Worm (Caenorhabditis elegans) whole organism, mixed stage, embryonic: ENCODE measurements around the gene srx-76.

Experiments
- M03D4.4 ChIP-seq: sonication (generic microtip); optimal IDR thresholded peaks from 2 replicates; lab custom pipeline; 2017; ENCODE audit warnings: mild to moderate bottlenecking, missing genetic modification characterization, missing compliant biosample characterization
- bed-3 ChIP-seq: fragments of 200-800 bp; sonication (Bioruptor generic); optimal IDR thresholded peaks from 3 replicates; lab custom pipeline; 2018; ENCODE audit warnings: mild to moderate bottlenecking, missing genetic modification characterization, moderate library complexity, missing compliant biosample characterization
- blmp-1 ChIP-seq: fragments of 150-350 bp; optimal IDR thresholded peaks from 2 replicates; lab custom pipeline; 2014; ENCODE audit warnings: missing biosample characterization, missing genetic modification characterization
- ceh-39 ChIP-seq: fragments of 150-350 bp; optimal IDR thresholded peaks from 2 replicates; lab custom pipeline; 2014; ENCODE audit warnings: missing biosample characterization, missing genetic modification characterization
- ceh-43 ChIP-seq: fragments of 200-800 bp; sonication (Bioruptor generic); optimal IDR thresholded peaks from 2 replicates; lab custom pipeline; 2018; ENCODE audit warnings: mild to moderate bottlenecking, missing genetic modification characterization, moderate library complexity, missing compliant biosample characterization
- cnd-1 ChIP-seq: fragments of 200-800 bp; sonication (Bioruptor generic); optimal IDR thresholded peaks from 2 replicates; lab custom pipeline; 2018; ENCODE audit warnings: mild to moderate bottlenecking, missing genetic modification characterization, missing compliant biosample characterization
- elt-1 ChIP-seq: sonication (generic microtip); optimal IDR thresholded peaks from 2 replicates; lab custom pipeline; 2017; ENCODE audit warnings: missing genetic modification characterization, mild to moderate bottlenecking, missing compliant biosample characterization, antibody characterized with exemption, moderate library complexity, borderline replicate concordance; ENCODE audit not compliant: insufficient read depth
- elt-3 ChIP-seq: fragments of 150-350 bp; optimal IDR thresholded peaks from 2 replicates; lab custom pipeline; 2014; ENCODE audit warnings: missing biosample characterization, missing genetic modification characterization
- ham-2 ChIP-seq: fragments of 200-800 bp; sonication (Bioruptor generic); optimal IDR thresholded peaks from 2 replicates; lab custom pipeline; 2018; ENCODE audit warnings: mild to moderate bottlenecking, missing genetic modification characterization, missing compliant biosample characterization
- hlh-1 ChIP-seq: fragments of 150-350 bp; optimal IDR thresholded peaks from 2 replicates; lab custom pipeline; 2014; ENCODE audit warnings: missing biosample characterization, missing genetic modification reagents, missing genetic modification characterization
- lin-13 ChIP-seq: fragments of 150-350 bp; optimal IDR thresholded peaks from 2 replicates; lab custom pipeline; 2014; ENCODE audit warnings: missing biosample characterization, missing genetic modification characterization
- lin-32 ChIP-seq: fragments of 200-800 bp; sonication (Bioruptor generic); optimal IDR thresholded peaks from 2 replicates; lab custom pipeline; 2018; ENCODE audit warnings: mild to moderate bottlenecking, missing genetic modification characterization, missing compliant biosample characterization
- lsy-2 ChIP-seq: fragments of 150-350 bp; optimal IDR thresholded peaks from 2 replicates; lab custom pipeline; 2014; ENCODE audit warnings: missing biosample characterization, missing genetic modification characterization
- mep-1 ChIP-seq: fragments of 150-350 bp; optimal IDR thresholded peaks from 2 replicates; lab custom pipeline; 2017; ENCODE audit warnings: missing biosample characterization, missing genetic modification reagents, missing genetic modification characterization, inconsistent platforms
- mls-2 ChIP-seq: sonication (generic microtip); optimal IDR thresholded peaks from 2 replicates; lab custom pipeline; 2016; ENCODE audit warnings: mild to moderate bottlenecking, missing genetic modification characterization, moderate library complexity, missing compliant biosample characterization
- nhr-12 ChIP-seq: fragments of 150-350 bp; optimal IDR thresholded peaks from 2 replicates; lab custom pipeline; 2014; ENCODE audit warnings: missing biosample characterization, missing genetic modification characterization
- nhr-2 ChIP-seq: fragments of 150-350 bp; optimal IDR thresholded peaks from 2 replicates; lab custom pipeline; 2014; ENCODE audit warnings: missing biosample characterization, missing genetic modification characterization
- nhr-237 ChIP-seq: fragments of 150-350 bp; optimal IDR thresholded peaks from 2 replicates; lab custom pipeline; 2014; ENCODE audit warnings: missing biosample characterization, missing genetic modification characterization
- nhr-28 ChIP-seq: fragments of 150-350 bp; optimal IDR thresholded peaks from 2 replicates; lab custom pipeline; 2014; ENCODE audit warnings: missing biosample characterization, missing genetic modification characterization
- nhr-76 ChIP-seq: sonication (generic microtip); optimal IDR thresholded peaks from 2 replicates; lab custom pipeline; 2017; ENCODE audit warnings: missing biosample characterization, missing genetic modification characterization
- pha-4 ChIP-seq: fragments of 150-350 bp; optimal IDR thresholded peaks from 2 replicates; lab custom pipeline; 2018; ENCODE audit warnings: missing biosample characterization, missing genetic modification reagents, missing genetic modification characterization
- sem-2 ChIP-seq: fragments of 200-800 bp; sonication (Bioruptor generic); optimal IDR thresholded peaks from 2 replicates; lab custom pipeline; 2018; ENCODE audit warnings: mild to moderate bottlenecking, missing genetic modification characterization, missing compliant biosample characterization
- snpc-4 ChIP-seq: fragments of 150-350 bp; optimal IDR thresholded peaks from 2 replicates; lab custom pipeline; 2014; ENCODE audit warnings: missing biosample characterization, missing genetic modification characterization
- sptf-1 ChIP-seq: sonication (generic microtip); optimal IDR thresholded peaks from 2 replicates; lab custom pipeline; 2017; ENCODE audit warnings: mild to moderate bottlenecking, missing genetic modification characterization, moderate library complexity, missing compliant biosample characterization
- tbx-8 ChIP-seq: fragments of 200-800 bp; sonication (Bioruptor generic); optimal IDR thresholded peaks from 2 replicates; lab custom pipeline; 2018; ENCODE audit warnings: mild to moderate bottlenecking, missing genetic modification characterization, moderate library complexity, missing compliant biosample characterization
- unc-120 ChIP-seq: sonication (generic microtip); optimal IDR thresholded peaks from 2 replicates; lab custom pipeline; 2017; ENCODE audit warnings: missing genetic modification characterization, missing compliant biosample characterization; ENCODE audit not compliant: poor library complexity, severe bottlenecking
- unc-39 ChIP-seq: fragments of 150-350 bp; optimal IDR thresholded peaks from 2 replicates; lab custom pipeline; 2014; ENCODE audit warnings: missing biosample characterization, missing genetic modification characterization
- unc-62 ChIP-seq: fragments of 150-350 bp; optimal IDR thresholded peaks from 2 replicates; lab custom pipeline; 2014; ENCODE audit warnings: missing biosample characterization, missing genetic modification reagents, missing genetic modification characterization
- zip-8 ChIP-seq: fragments of 150-350 bp; optimal IDR thresholded peaks from 2 replicates; lab custom pipeline; 2014; ENCODE audit warnings: missing biosample characterization, missing genetic modification characterization

The srx-76 gene

ce11 chrV:11902161-11902560 is 10.5 kb downstream of the srx-76 start:
- TF ChIP-seq elt-1 (tag; lab: Kevin White, UChicago) = peak; percentile 79
- TF ChIP-seq lin-32 (GFP tag; lab: Kevin White, UChicago) = no peak

- TF ChIP-seq M03D4.4 = no peak
- TF ChIP-seq ceh-39 (tag; lab: Kevin White, UChicago) = no peak
- TF ChIP-seq nhr-237 (tag; lab: Kevin White, UChicago) = no peak
- no peak for TF ChIP-seq nhr-2 (tag; lab: Kevin White, UChicago)
- TF ChIP-seq bed-3 = no peak
- TF ChIP-seq pha-4 = no peak
- no peak for TF ChIP-seq lsy-2 (tag; lab: Kevin White, UChicago)
- no peak for TF ChIP-seq ceh-43 (GFP tag; lab: Kevin White, UChicago)
- TF ChIP-seq mls-2 (tag; lab: Kevin White, UChicago) = no peak
- TF ChIP-seq zip-8 (tag; lab: Kevin White, UChicago) = no peak
- no peak for TF ChIP-seq snpc-4 (tag; lab: Kevin White, UChicago)
- TF ChIP-seq ham-2 (GFP tag; lab: Kevin White, UChicago) = no peak
- TF ChIP-seq unc-39 (tag; lab: Kevin White, UChicago) = no peak
- TF ChIP-seq mep-1 (tag; lab: Kevin White, UChicago) = no peak
- no peak for TF ChIP-seq unc-120
- no peak for TF ChIP-seq unc-62 (GFP tag; lab: Kevin White, UChicago)
- TF ChIP-seq sem-2 (GFP tag; lab: Kevin White, UChicago) = no peak
- TF ChIP-seq elt-3 (tag; lab: Kevin White, UChicago) = no peak
- no peak for TF ChIP-seq nhr-28 (tag; lab: Kevin White, UChicago)
These were observed 14.4 kb downstream of the srx-76 start for ce11 chrV:11905977-11906376.

- TF ChIP-seq nhr-2 (tag; lab: Kevin White, UChicago) (no peak), lin-13 (tag; lab: Kevin White, UChicago) (no peak), nhr-76 (tag; lab: Kevin White, UChicago) (no peak), blmp-1 (tag; lab: Kevin White, UChicago) (no peak), tbx-8 (GFP tag; lab: Kevin White, UChicago) (no peak), sptf-1 (tag; lab: Kevin White, UChicago) (no peak), bed-3 (no peak), elt-3 (tag; lab: Kevin White, UChicago) (no peak), mls-2 (tag; lab: Kevin White, UChicago) (no peak), zip-8 (tag; lab: Kevin White, UChicago) (no peak), elt-1 (tag; lab: Kevin White, UChicago) (no peak), nhr-28 (tag; lab: Kevin White, UChicago) (no peak)
- TF ChIP-seq, all 35 proteins: peak for 0
These were observed 21.7 kb downstream of the srx-76 start for ce11 chrV:11913283-11913682.

- no peak for TF ChIP-seq mep-1 (tag; lab: Kevin White, UChicago)
- no peak for TF ChIP-seq hlh-1 (tag; lab: Kevin White, UChicago)
These were observed 25.6 kb downstream of the srx-76 start, which contains the start of gene R31.2 for ce11 chrV:11917186-11917585. R31.2 (plus strand) TSS chrV:11917573.

- TF ChIP-seq blmp-1 (tag; lab: Kevin White, UChicago) = no peak
- no peak for TF ChIP-seq ceh-39 (tag; lab: Kevin White, UChicago)
- no peak for TF ChIP-seq snpc-4 (tag; lab: Kevin White, UChicago)
- TF ChIP-seq nhr-12 (tag; lab: Kevin White, UChicago) = no peak
- no peak for TF ChIP-seq nhr-237 (tag; lab: Kevin White, UChicago)
- no peak for TF ChIP-seq pha-4
- TF ChIP-seq cnd-1 (tag; lab: Kevin White, UChicago) = no peak
- peak; percentile 88 for TF ChIP-seq hlh-1 (tag; lab: Kevin White, UChicago)
- TF ChIP-seq lsy-2 (tag; lab: Kevin White, UChicago) = no peak
These were observed 28.0 kb downstream of the srx-76 start for ce11 chrV:11919639-11920038.

- TF ChIP-seq unc-120 = no peak
- TF ChIP-seq unc-62 (GFP tag; lab: Kevin White, UChicago) = peak; percentile 28
- TF ChIP-seq cnd-1 (tag; lab: Kevin White, UChicago) = no peak
These were observed 29.6 kb downstream of the srx-76 start for ce11 chrV:11921229-11921628.
